Fruit fly (Drosophila melanogaster): ENCODE measurements around the gene CG31268.

The CG31268 gene

DNA sequence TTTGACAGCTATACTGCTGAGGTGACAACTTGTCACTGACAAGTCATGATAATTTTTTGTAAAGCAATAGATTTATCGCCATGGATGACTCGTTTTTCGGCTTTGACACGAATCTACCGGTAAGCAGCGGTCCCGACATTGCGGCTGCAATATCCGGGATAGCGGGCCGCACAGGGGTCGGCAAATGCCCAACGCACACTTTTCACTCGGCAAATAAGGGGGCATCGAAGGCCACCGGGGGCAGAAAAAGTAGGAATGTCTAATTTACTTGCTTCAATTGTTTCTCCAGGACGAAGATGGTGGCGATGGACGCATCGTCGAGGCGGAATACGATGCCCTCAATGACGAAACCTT, 11.9 kb downstream of the CG31268 start:
- TF ChIP-seq Jra (GFP tag; optimal IDR thresholded peaks at IDR 0.05), result no peak
- TF ChIP-seq br (GFP tag; optimal IDR thresholded peaks at IDR 0.05), result no peak
- TF ChIP-seq pan (optimal IDR thresholded peaks at IDR 0.05), result no peak
- no peak for TF ChIP-seq Sp1 (GFP tag; optimal IDR thresholded peaks at IDR 0.05)
- no peak for TF ChIP-seq ey (GFP tag; optimal IDR thresholded peaks at IDR 0.05)
- no peak for TF ChIP-seq CG9705 (GFP tag; optimal IDR thresholded peaks at IDR 0.05)
- no peak for TF ChIP-seq h (GFP tag; optimal IDR thresholded peaks at IDR 0.05)
- TF ChIP-seq GATAd (GFP tag; optimal IDR thresholded peaks at IDR 0.05), result no peak
- TF ChIP-seq foxo (GFP tag; optimal IDR thresholded peaks at IDR 0.05), result no peak
- no peak for TF ChIP-seq Mio (GFP tag; optimal IDR thresholded peaks at IDR 0.05)
- no peak for TF ChIP-seq Abd-B (GFP tag; optimal IDR thresholded peaks at IDR 0.05)
- TF ChIP-seq brk (GFP tag; optimal IDR thresholded peaks at IDR 0.05), result no peak
- no peak for TF ChIP-seq N (GFP tag; optimal IDR thresholded peaks at IDR 0.05)
- TF ChIP-seq OdsH (GFP tag; optimal IDR thresholded peaks at IDR 0.05), result no peak
- TF ChIP-seq jim (GFP tag; optimal IDR thresholded peaks at IDR 0.05), result no peak
- TF ChIP-seq Hnf4 (GFP tag; optimal IDR thresholded peaks at IDR 0.05), result no peak
- TF ChIP-seq dmrt93B (GFP tag; optimal IDR thresholded peaks at IDR 0.05), result no peak
- no peak for TF ChIP-seq tai (GFP tag; optimal IDR thresholded peaks at IDR 0.05)
- no peak for TF ChIP-seq fru (GFP tag; optimal IDR thresholded peaks at IDR 0.05)

DNA sequence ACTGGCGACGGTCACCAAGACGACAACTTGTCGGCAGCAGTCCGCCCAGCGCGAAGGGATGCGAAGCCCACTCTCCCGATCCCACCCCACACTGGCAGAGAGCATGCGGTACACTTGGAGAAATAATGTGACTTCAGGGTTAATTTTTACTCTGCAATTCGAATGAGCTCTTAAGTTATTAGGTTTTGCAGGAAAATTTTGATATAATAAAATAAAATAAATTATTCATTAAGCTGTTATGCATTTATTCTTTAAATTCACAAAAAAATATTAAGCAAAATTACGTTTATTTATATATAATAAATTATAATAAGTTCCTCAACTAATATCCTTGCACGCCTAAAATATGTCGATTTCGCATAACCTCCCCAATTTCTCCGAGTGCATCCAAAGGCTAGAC, 17.3 kb downstream of the CG31268 start:
- TF ChIP-seq CrebA (GFP tag; optimal IDR thresholded peaks at IDR 0.05; ENCODE audit: borderline replicate concordance) (no peak), brk (GFP tag; optimal IDR thresholded peaks at IDR 0.05) (no peak), Rel (GFP tag; optimal IDR thresholded peaks at IDR 0.05) (no peak), Rel (tag; optimal IDR thresholded peaks at IDR 0.05) (no peak), br (GFP tag; optimal IDR thresholded peaks at IDR 0.05) (no peak), N (GFP tag; optimal IDR thresholded peaks at IDR 0.05) (no peak), GATAd (GFP tag; optimal IDR thresholded peaks at IDR 0.05) (no peak), foxo (GFP tag; optimal IDR thresholded peaks at IDR 0.05) (peak in 1 of 2 experiments; percentile 4), dsf (GFP tag; optimal IDR thresholded peaks at IDR 0.05; ENCODE audit: borderline replicate concordance) (no peak), rgr (GFP tag; optimal IDR thresholded peaks at IDR 0.05) (peak; percentile 18), tai (GFP tag; optimal IDR thresholded peaks at IDR 0.05) (no peak)

DNA sequence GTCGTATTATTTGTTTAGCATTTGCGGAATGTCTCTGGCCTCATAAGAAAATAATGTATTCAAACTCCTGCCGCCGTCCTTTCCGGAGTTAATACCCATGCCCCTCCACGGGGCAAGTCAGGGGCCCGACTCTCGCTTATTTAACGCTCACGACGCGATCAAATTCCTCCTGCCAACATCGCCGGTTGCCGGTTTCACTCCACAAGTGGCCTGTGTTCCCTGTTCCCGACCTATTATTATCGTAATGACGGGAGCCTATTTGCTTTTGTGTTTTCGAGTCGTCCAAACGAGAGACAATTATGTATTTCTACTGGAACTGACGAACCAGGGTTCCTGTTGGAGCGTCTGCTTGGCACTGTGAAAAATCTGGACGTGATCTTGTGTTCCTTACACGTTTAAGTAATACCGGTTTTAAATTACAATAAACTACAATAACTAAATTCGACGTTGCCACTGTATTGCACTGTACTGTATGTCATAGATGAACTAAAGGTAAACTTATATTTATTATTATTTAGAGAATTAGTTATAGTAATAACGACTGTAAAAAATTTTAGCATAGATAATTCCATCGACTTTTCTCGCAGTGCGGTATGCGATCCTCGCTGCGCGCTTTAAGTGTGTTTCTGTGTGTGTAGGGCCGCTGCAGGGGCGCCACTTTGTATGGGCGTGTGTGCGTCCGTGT, 21.0 kb downstream of the CG31268 start:
- TF ChIP-seq Myc (optimal IDR thresholded peaks at IDR 0.05) (no peak), woc (GFP tag; optimal IDR thresholded peaks at IDR 0.05) (peak; percentile 78), Sp1 (GFP tag; optimal IDR thresholded peaks at IDR 0.05) (peak; percentile 80), brk (GFP tag; optimal IDR thresholded peaks at IDR 0.05) (peak; percentile 69), br (GFP tag; optimal IDR thresholded peaks at IDR 0.05) (peak; percentile 71), tai (GFP tag; optimal IDR thresholded peaks at IDR 0.05) (peak; percentile 34), CrebA (GFP tag; optimal IDR thresholded peaks at IDR 0.05; ENCODE audit: borderline replicate concordance) (no peak), dmrt93B (GFP tag; optimal IDR thresholded peaks at IDR 0.05) (peak; percentile 61), sv (GFP tag; optimal IDR thresholded peaks at IDR 0.05) (peak; percentile 33), N (GFP tag; optimal IDR thresholded peaks at IDR 0.05) (no peak), HLH106 (tag; optimal IDR thresholded peaks at IDR 0.05) (peak; percentile 88), usp (GFP tag; optimal IDR thresholded peaks at IDR 0.05) (no peak), Jra (GFP tag; optimal IDR thresholded peaks at IDR 0.05) (no peak), CG9705 (GFP tag; optimal IDR thresholded peaks at IDR 0.05) (peak; percentile 74), Vsx2 (GFP tag; optimal IDR thresholded peaks at IDR 0.05; ENCODE audit: partially characterized antibody) (no peak), Abd-B (GFP tag; optimal IDR thresholded peaks at IDR 0.05) (no peak), foxo (GFP tag; optimal IDR thresholded peaks at IDR 0.05) (peak in 1 of 2 experiments; percentile 63), jim (GFP tag; optimal IDR thresholded peaks at IDR 0.05) (no peak), Dfd (GFP tag; optimal IDR thresholded peaks at IDR 0.05) (no peak), CG32264 (GFP tag; optimal IDR thresholded peaks at IDR 0.05) (peak; percentile 46), Dif (GFP tag; optimal IDR thresholded peaks at IDR 0.05; ENCODE audit: partially characterized antibody) (no peak), ey (GFP tag; optimal IDR thresholded peaks at IDR 0.05) (peak; percentile 72), Hr83 (GFP tag; optimal IDR thresholded peaks at IDR 0.05; ENCODE audit: poor library complexity, severe bottlenecking) (no peak), OdsH (GFP tag; optimal IDR thresholded peaks at IDR 0.05) (peak; percentile 79), Rel (GFP tag; optimal IDR thresholded peaks at IDR 0.05) (peak; percentile 34), Rel (tag; optimal IDR thresholded peaks at IDR 0.05) (peak; percentile 39), dl (GFP tag; optimal IDR thresholded peaks at IDR 0.05; ENCODE audit: insufficient read depth in 1 of 2, partially characterized antibody in 2 of 2) (no peak), sage (GFP tag; optimal IDR thresholded peaks at IDR 0.05) (peak; percentile 59), Mio (GFP tag; optimal IDR thresholded peaks at IDR 0.05) (no peak), rgr (GFP tag; optimal IDR thresholded peaks at IDR 0.05) (peak; percentile 66), pan (optimal IDR thresholded peaks at IDR 0.05) (no peak), fru (GFP tag; optimal IDR thresholded peaks at IDR 0.05) (peak; percentile 71), lola (GFP tag; optimal IDR thresholded peaks at IDR 0.05) (no peak), dsf (GFP tag; optimal IDR thresholded peaks at IDR 0.05; ENCODE audit: borderline replicate concordance) (no peak), Hnf4 (GFP tag; optimal IDR thresholded peaks at IDR 0.05) (peak; percentile 59), psq (GFP tag; optimal IDR thresholded peaks at IDR 0.05) (peak; percentile 62), Hr78 (GFP tag; optimal IDR thresholded peaks at IDR 0.05) (no peak), h (GFP tag; optimal IDR thresholded peaks at IDR 0.05) (peak; percentile 84), GATAd (GFP tag; optimal IDR thresholded peaks at IDR 0.05) (no peak)

Data from whole organism, wandering third instar larva.